Worm (Caenorhabditis elegans) whole organism, L4/young adult: ENCODE data around the gene asp-16.

Source experiments
- dao-5 ChIP-seq: sonication (generic microtip); optimal IDR thresholded peaks from 2 replicates; lab custom pipeline; 2016; ENCODE audit warnings: missing genotype, missing genetic modification characterization, moderate library complexity, missing compliant biosample characterization
- him-1 ChIP-seq: sonication (generic microtip); optimal IDR thresholded peaks from 2 replicates; lab custom pipeline; 2016; ENCODE audit warnings: missing genotype, missing genetic modification reagents, missing genetic modification characterization, missing compliant biosample characterization

ce11 chrV:19057602-19058001 lies 15.2 kb upstream of the asp-16 start:
- TF ChIP-seq him-1 (tag; lab: Kevin White, UChicago) = no peak
- TF ChIP-seq dao-5 (tag; lab: Kevin White, UChicago) = no peak
